Fruit fly (Drosophila melanogaster): ENCODE results near the gene Pop1.

DNA sequence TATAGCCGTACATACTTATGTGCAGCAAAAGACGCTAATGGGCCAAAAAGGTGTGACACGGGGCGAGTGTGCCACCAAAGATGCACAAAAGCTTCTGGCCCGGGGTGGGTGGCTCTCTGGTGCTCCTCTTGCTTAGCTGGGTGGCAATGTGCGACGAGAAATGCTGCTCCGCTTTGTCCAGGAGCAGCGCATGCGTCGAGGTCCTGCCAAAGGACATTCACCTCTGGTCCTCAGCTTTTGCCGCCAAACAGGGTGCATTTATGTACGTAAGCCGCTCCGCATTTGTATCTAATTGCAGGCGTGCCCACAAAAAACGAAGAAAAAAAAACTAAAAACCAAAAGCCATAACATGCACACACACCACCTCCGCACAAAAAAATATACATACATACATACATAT is 26.9 kb downstream of the Pop1 start:
- TF ChIP-seq ttk (optimal IDR thresholded peaks at IDR 0.05) (no peak), insv (optimal IDR thresholded peaks at IDR 0.05) (no peak), h (optimal IDR thresholded peaks at IDR 0.05) (no peak), psq (optimal IDR thresholded peaks at IDR 0.05) (no peak), Sin3A (optimal IDR thresholded peaks at IDR 0.05) (no peak)
